Worm (Caenorhabditis elegans) whole organism, early embryonic: Measurements from ENCODE around the gene T25B6.3.

Experiments
- ama-1 ChIP-seq: fragments of 150-350 bp; optimal IDR thresholded peaks from 2 replicates; lab custom pipeline; 2014
- ceh-13 ChIP-seq: fragments of 200-800 bp; sonication (Bioruptor generic); optimal IDR thresholded peaks from 2 replicates; lab custom pipeline; 2018; ENCODE audit warnings: mild to moderate bottlenecking, missing genetic modification characterization, missing compliant biosample characterization
- flt-1 ChIP-seq: fragments of 200-800 bp; sonication (Bioruptor generic); IDR thresholded peaks from 2 replicates; pipeline ENCODE4 v1.3.6; 2022; ENCODE audit warnings: missing genetic modification characterization, missing compliant biosample characterization
- hmg-4 ChIP-seq: fragments of 200-800 bp; sonication (Bioruptor generic); optimal IDR thresholded peaks from 2 replicates; lab custom pipeline; 2018; ENCODE audit warnings: mild to moderate bottlenecking, missing genetic modification characterization, missing compliant biosample characterization
- hnd-1 ChIP-seq: sonication (generic microtip); optimal IDR thresholded peaks from 2 replicates; lab custom pipeline; 2016; ENCODE audit warnings: missing genetic modification characterization, missing compliant biosample characterization
- scrt-1 ChIP-seq: fragments of 200-800 bp; sonication (Bioruptor generic); IDR thresholded peaks from 2 replicates; pipeline ENCODE4 v1.3.6; 2022; ENCODE audit warnings: missing genetic modification characterization, missing compliant biosample characterization
- tbx-11 ChIP-seq: fragments of 200-800 bp; sonication (Bioruptor generic); IDR thresholded peaks from 2 replicates; pipeline ENCODE4 v1.3.6; 2022; ENCODE audit warnings: missing genetic modification characterization, missing compliant biosample characterization
- tra-4 ChIP-seq: sonication (generic microtip); optimal IDR thresholded peaks from 2 replicates; lab custom pipeline; 2017; ENCODE audit warnings: missing genetic modification characterization, missing compliant biosample characterization

ce11 chrX:9010418-9010817, 17.0 kb upstream of the T25B6.3 start, which contains the start of gene C24A3.9:
- TF ChIP-seq ama-1 (no peak), hnd-1 (tag; lab: Kevin White, UChicago) (no peak), scrt-1 (GFP tag; lab: Robert Waterston, UW) (no peak), flt-1 (GFP tag; lab: Robert Waterston, UW) (no peak), ceh-13 (GFP tag; lab: Kevin White, UChicago) (no peak), hmg-4 (GFP tag; lab: Kevin White, UChicago) (no peak), tra-4 (tag; lab: Kevin White, UChicago) (no peak), tbx-11 (no peak)
